Worm (Caenorhabditis elegans) whole organism, L3 larva: ENCODE results near the gene F53A2.9.

Experiments
- R02D3.7 ChIP-seq: fragments of 150-350 bp; optimal IDR thresholded peaks from 2 replicates; lab custom pipeline; 2014; ENCODE audit warnings: missing biosample characterization, missing genetic modification characterization
- ZK546.5 ChIP-seq: sonication (generic microtip); optimal IDR thresholded peaks from 2 replicates; lab custom pipeline; 2017; ENCODE audit warnings: missing biosample characterization, missing genetic modification characterization
- aly-2 ChIP-seq: fragments of 150-350 bp; optimal IDR thresholded peaks from 2 replicates; lab custom pipeline; 2014; ENCODE audit warnings: missing biosample characterization, missing genetic modification characterization
- ama-1 ChIP-seq: fragments of 150-350 bp; optimal IDR thresholded peaks from 2 replicates; lab custom pipeline; 2018
- ceh-16 ChIP-seq: sonication (generic microtip); optimal IDR thresholded peaks from 2 replicates; lab custom pipeline; 2017; ENCODE audit warnings: missing biosample characterization, missing genetic modification characterization
- ceh-82 ChIP-seq: fragments of 150-350 bp; optimal IDR thresholded peaks from 2 replicates; lab custom pipeline; 2014; ENCODE audit warnings: missing biosample characterization, missing genetic modification characterization
- ceh-9 ChIP-seq: sonication (generic microtip); optimal IDR thresholded peaks from 2 replicates; lab custom pipeline; 2018; ENCODE audit warnings: missing biosample characterization, missing genetic modification characterization
- daf-12 ChIP-seq: fragments of 150-350 bp; optimal IDR thresholded peaks from 2 replicates; lab custom pipeline; 2014; ENCODE audit warnings: missing biosample characterization, missing genetic modification reagents, missing genetic modification characterization
- egl-27 ChIP-seq: sonication (generic microtip); optimal IDR thresholded peaks from 4 replicates; lab custom pipeline; 2017; ENCODE audit warnings: missing biosample characterization, missing genetic modification reagents, missing genetic modification characterization
- elt-1 ChIP-seq: fragments of 150-350 bp; optimal IDR thresholded peaks from 2 replicates; lab custom pipeline; 2014; ENCODE audit warnings: missing biosample characterization, missing genetic modification characterization
- elt-2 ChIP-seq: sonication (generic microtip); optimal IDR thresholded peaks from 2 replicates; lab custom pipeline; 2016; ENCODE audit warnings: missing genetic modification reagents, mild to moderate bottlenecking, missing genetic modification characterization, missing compliant biosample characterization
- fkh-2 ChIP-seq: fragments of 150-350 bp; optimal IDR thresholded peaks from 2 replicates; lab custom pipeline; 2014; ENCODE audit warnings: missing biosample characterization, missing genetic modification reagents, missing genetic modification characterization
- fos-1 ChIP-seq: fragments of 150-350 bp; optimal IDR thresholded peaks from 2 replicates; lab custom pipeline; 2014; ENCODE audit warnings: missing biosample characterization, missing genetic modification characterization
- hmg-11 ChIP-seq: sonication (generic microtip); optimal IDR thresholded peaks from 2 replicates; lab custom pipeline; 2016; ENCODE audit warnings: missing genetic modification characterization, missing compliant biosample characterization
- jun-1 ChIP-seq: fragments of 150-350 bp; optimal IDR thresholded peaks from 2 replicates; lab custom pipeline; 2014; ENCODE audit warnings: missing biosample characterization, missing genetic modification reagents, missing genetic modification characterization
- lin-15B ChIP-seq: fragments of 150-350 bp; optimal IDR thresholded peaks from 2 replicates; lab custom pipeline; 2014; ENCODE audit warnings: missing biosample characterization, missing genetic modification characterization
- lin-39 ChIP-seq: fragments of 150-350 bp; optimal IDR thresholded peaks from 2 replicates; lab custom pipeline; 2018; ENCODE audit warnings: missing biosample characterization, missing genetic modification reagents, missing genetic modification characterization
- lsy-12 ChIP-seq: sonication (generic microtip); optimal IDR thresholded peaks from 2 replicates; lab custom pipeline; 2016; ENCODE audit warnings: mild to moderate bottlenecking, missing genetic modification characterization, missing compliant biosample characterization
- mdl-1 ChIP-seq: fragments of 150-350 bp; optimal IDR thresholded peaks from 2 replicates; lab custom pipeline; 2014; ENCODE audit warnings: missing biosample characterization, missing genetic modification characterization
- mml-1 ChIP-seq: fragments of 150-350 bp; sonication (generic microtip); optimal IDR thresholded peaks from 3 replicates; lab custom pipeline; 2014; ENCODE audit warnings: missing biosample characterization, missing genetic modification characterization
- nfya-1 ChIP-seq: sonication (generic microtip); optimal IDR thresholded peaks from 2 replicates; lab custom pipeline; 2017; ENCODE audit warnings: missing genetic modification characterization, mild to moderate bottlenecking, missing compliant biosample characterization, antibody characterized with exemption, moderate library complexity; ENCODE audit not compliant: insufficient read depth
- nhr-11 ChIP-seq: fragments of 150-350 bp; optimal IDR thresholded peaks from 2 replicates; lab custom pipeline; 2014; ENCODE audit warnings: missing biosample characterization, missing genetic modification characterization
- nhr-23 ChIP-seq: fragments of 150-350 bp; optimal IDR thresholded peaks from 2 replicates; lab custom pipeline; 2014; ENCODE audit warnings: missing biosample characterization, missing genetic modification reagents, missing genetic modification characterization
- nhr-237 ChIP-seq: fragments of 150-350 bp; optimal IDR thresholded peaks from 2 replicates; lab custom pipeline; 2014; ENCODE audit warnings: missing biosample characterization, missing genetic modification characterization
- nhr-25 ChIP-seq: sonication (generic microtip); optimal IDR thresholded peaks from 2 replicates; lab custom pipeline; 2017; ENCODE audit warnings: missing biosample characterization, missing genetic modification characterization
- nhr-43 ChIP-seq: sonication (generic microtip); optimal IDR thresholded peaks from 2 replicates; lab custom pipeline; 2016; ENCODE audit warnings: mild to moderate bottlenecking, missing genetic modification characterization, missing compliant biosample characterization; ENCODE audit not compliant: poor library complexity, severe bottlenecking
- nhr-67 ChIP-seq: fragments of 150-350 bp; optimal IDR thresholded peaks from 2 replicates; lab custom pipeline; 2014; ENCODE audit warnings: missing biosample characterization, missing genetic modification characterization
- nhr-76 ChIP-seq: fragments of 150-350 bp; sonication (generic microtip); optimal IDR thresholded peaks from 5 replicates; lab custom pipeline; 2014; ENCODE audit warnings: missing biosample characterization, missing genetic modification characterization
- nhr-77 ChIP-seq: fragments of 150-350 bp; optimal IDR thresholded peaks from 2 replicates; lab custom pipeline; 2014; ENCODE audit warnings: missing biosample characterization, missing genetic modification characterization
- pha-4 ChIP-seq: fragments of 150-350 bp; optimal IDR thresholded peaks from 2 replicates; lab custom pipeline; 2014; ENCODE audit warnings: missing biosample characterization, missing genetic modification reagents, missing genetic modification characterization
- sea-2 ChIP-seq: fragments of 150-350 bp; sonication (generic microtip); optimal IDR thresholded peaks from 4 replicates; lab custom pipeline; 2014; ENCODE audit warnings: missing biosample characterization, missing genetic modification reagents, missing genetic modification characterization
- snpc-4 ChIP-seq: fragments of 150-350 bp; optimal IDR thresholded peaks from 2 replicates; lab custom pipeline; 2014; ENCODE audit warnings: missing biosample characterization, missing genetic modification characterization
- tbx-2 ChIP-seq: sonication (generic microtip); optimal IDR thresholded peaks from 2 replicates; lab custom pipeline; 2016; ENCODE audit warnings: mild to moderate bottlenecking, missing genetic modification characterization, missing compliant biosample characterization
- zag-1 ChIP-seq: fragments of 150-350 bp; optimal IDR thresholded peaks from 2 replicates; lab custom pipeline; 2014; ENCODE audit warnings: missing biosample characterization, missing genetic modification characterization
- ztf-11 ChIP-seq: fragments of 150-350 bp; optimal IDR thresholded peaks from 2 replicates; lab custom pipeline; 2014; ENCODE audit warnings: missing biosample characterization, missing genetic modification characterization
- ztf-4 ChIP-seq: fragments of 150-350 bp; optimal IDR thresholded peaks from 2 replicates; lab custom pipeline; 2014; ENCODE audit warnings: missing biosample characterization, missing genetic modification characterization

F53A2.9 gene

ce11 chrIII:13341275-13341626 is 17.9 kb downstream of the F53A2.9 start, which contains the start of gene nud-1:
nud-1 (plus strand) TSS chrIII:13341527.
- no peak for TF ChIP-seq hmg-11 (tag; lab: Kevin White, UChicago)
- TF ChIP-seq jun-1 (tag; lab: Kevin White, UChicago): no peak
- no peak for TF ChIP-seq ceh-16 (tag; lab: Kevin White, UChicago)
- no peak for TF ChIP-seq lin-39
- TF ChIP-seq nfya-1: no peak
- no peak for TF ChIP-seq ztf-11 (tag; lab: Kevin White, UChicago)
- no peak for TF ChIP-seq tbx-2 (tag; lab: Kevin White, UChicago)
- no peak for TF ChIP-seq ceh-9 (tag; lab: Kevin White, UChicago)
- TF ChIP-seq ztf-4 (tag; lab: Kevin White, UChicago): no peak
- TF ChIP-seq snpc-4: no peak
- no peak for TF ChIP-seq mdl-1 (tag; lab: Kevin White, UChicago)
- TF ChIP-seq, all 47 proteins: peak for 0

- TF ChIP-seq nfya-1 (peak; percentile 42), lin-15B (tag; lab: Kevin White, UChicago) (peak; percentile 9), fkh-2 (tag; lab: Kevin White, UChicago) (no peak), aly-2 (tag; lab: Kevin White, UChicago) (no peak), ama-1 (lab: Kevin White, UChicago) (no peak), hmg-11 (tag; lab: Kevin White, UChicago) (peak; percentile 23), nhr-237 (tag; lab: Kevin White, UChicago) (no peak), zag-1 (tag; lab: Kevin White, UChicago) (no peak), elt-2 (peak; percentile 10), nhr-23 (tag; lab: Kevin White, UChicago) (no peak), nhr-43 (tag; lab: Kevin White, UChicago) (no peak), sea-2 (no peak), elt-1 (tag; lab: Kevin White, UChicago) (no peak), snpc-4 (no peak)
Measured at ce11 chrIII:13340504-13341274, 18.5 kb downstream of the F53A2.9 start.

DNA sequence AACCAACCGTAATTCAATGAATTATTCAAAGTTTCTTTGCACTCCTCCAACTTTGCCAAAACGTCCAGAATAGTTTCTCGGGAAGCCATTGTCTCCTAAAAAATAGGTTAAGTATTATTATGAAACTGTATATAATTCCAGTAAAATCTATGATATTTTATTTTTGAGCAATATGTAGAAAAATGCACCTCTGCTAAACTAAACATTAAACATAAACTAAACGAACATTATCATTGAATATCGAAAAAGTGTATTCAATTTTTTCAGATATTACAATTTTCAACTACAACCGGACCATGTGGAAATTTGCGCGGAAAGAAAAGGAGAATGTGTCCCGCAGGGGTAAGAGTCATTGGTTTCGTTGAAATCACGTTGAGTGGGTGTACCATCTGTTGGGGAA is 19.5 kb downstream of the F53A2.9 start, which contains the start of gene F53A2.3:
Gene F53A2.3 (minus strand): TSS at position 101 of the 400 bp plus-strand sequence.
- no peak for TF ChIP-seq fos-1 (tag; lab: Kevin White, UChicago)
- no peak for TF ChIP-seq sea-2
- TF ChIP-seq zag-1 (tag; lab: Kevin White, UChicago): no peak
- no peak for TF ChIP-seq ceh-16 (tag; lab: Kevin White, UChicago)
- TF ChIP-seq tbx-2 (tag; lab: Kevin White, UChicago): no peak
- TF ChIP-seq nhr-25 (tag; lab: Kevin White, UChicago): no peak
- no peak for TF ChIP-seq R02D3.7
- TF ChIP-seq lin-15B (tag; lab: Kevin White, UChicago): no peak
- no peak for TF ChIP-seq nhr-237 (tag; lab: Kevin White, UChicago)
- TF ChIP-seq mml-1 (tag; lab: Kevin White, UChicago): no peak
- TF ChIP-seq nhr-11: no peak
- no peak for TF ChIP-seq ceh-9 (tag; lab: Kevin White, UChicago)
- TF ChIP-seq pha-4 (tag; lab: Kevin White, UChicago): no peak
- TF ChIP-seq nhr-23 (tag; lab: Kevin White, UChicago): no peak
- TF ChIP-seq ceh-82 (tag; lab: Kevin White, UChicago): no peak
- TF ChIP-seq nhr-67 (tag; lab: Kevin White, UChicago): no peak
- no peak for TF ChIP-seq nfya-1

DNA sequence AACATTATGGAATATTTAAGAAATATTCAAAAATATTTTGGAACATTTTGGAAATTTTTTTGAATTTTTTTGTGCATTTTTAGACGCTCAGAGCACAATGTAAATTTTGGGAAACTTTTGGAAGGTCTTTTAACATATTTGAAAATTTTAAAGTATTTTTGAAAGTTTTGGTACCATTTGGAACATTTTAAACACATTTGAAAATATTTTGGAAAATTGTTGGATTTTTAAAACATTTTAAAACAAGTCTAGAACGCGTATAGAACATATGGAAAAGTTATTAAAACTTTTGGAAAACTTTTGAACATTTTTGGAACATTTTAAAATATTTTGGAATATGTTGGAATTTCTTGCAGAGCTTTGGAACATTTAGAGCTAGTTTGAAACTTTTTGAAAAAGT is 25.4 kb downstream of the F53A2.9 start, which contains the start of gene sdz-20:
Gene sdz-20 (plus strand): TSS at position 301 of the 400 bp plus-strand sequence.
- no peak for TF ChIP-seq ztf-11 (tag; lab: Kevin White, UChicago)
- no peak for TF ChIP-seq snpc-4
- TF ChIP-seq R02D3.7: no peak
- TF ChIP-seq elt-1 (tag; lab: Kevin White, UChicago): no peak
- TF ChIP-seq lin-39: no peak
- no peak for TF ChIP-seq ceh-16 (tag; lab: Kevin White, UChicago)
- TF ChIP-seq nhr-76: no peak
- no peak for TF ChIP-seq ZK546.5
- no peak for TF ChIP-seq nhr-11
- no peak for TF ChIP-seq zag-1 (tag; lab: Kevin White, UChicago)

ce11 chrIII:13328911-13329310 is 30.2 kb downstream of the F53A2.9 start:
- TF ChIP-seq daf-12 (tag; lab: Kevin White, UChicago) (no peak), ceh-16 (tag; lab: Kevin White, UChicago) (no peak), ceh-82 (tag; lab: Kevin White, UChicago) (no peak), nhr-43 (tag; lab: Kevin White, UChicago) (no peak), lsy-12 (tag; lab: Kevin White, UChicago) (no peak), egl-27 (tag; lab: Kevin White, UChicago) (no peak), nhr-237 (tag; lab: Kevin White, UChicago) (no peak), nhr-76 (no peak), tbx-2 (tag; lab: Kevin White, UChicago) (no peak), aly-2 (tag; lab: Kevin White, UChicago) (no peak), R02D3.7 (no peak), nhr-77 (tag; lab: Kevin White, UChicago) (no peak)
